Fruit fly (Drosophila melanogaster): ENCODE data around the gene CG17129.

The CG17129 gene

dm6 chr3L:630666-631065 lies 49.5 kb downstream of the CG17129 start:
- no peak for TF ChIP-seq schlank (tag; optimal IDR thresholded peaks at IDR 0.05)
- TF ChIP-seq cg (GFP tag; optimal IDR thresholded peaks at IDR 0.05): no peak
- no peak for TF ChIP-seq ato (GFP tag; IDR thresholded peaks at IDR 0.05; ENCODE audit: partially characterized antibody)
- peak; percentile 45 for TF ChIP-seq CG12769 (tag; optimal IDR thresholded peaks at IDR 0.05)
- no peak for TF ChIP-seq ind (GFP tag; optimal IDR thresholded peaks at IDR 0.05)
- TF ChIP-seq CG12659 (GFP tag; optimal IDR thresholded peaks at IDR 0.05): no peak
- no peak for TF ChIP-seq D (optimal IDR thresholded peaks at IDR 0.05)
- TF ChIP-seq D (GFP tag; optimal IDR thresholded peaks at IDR 0.05): no peak
- TF ChIP-seq CG4617 (GFP tag; optimal IDR thresholded peaks at IDR 0.05; ENCODE audit: borderline replicate concordance): no peak
- no peak for TF ChIP-seq CG10979 (tag; optimal IDR thresholded peaks at IDR 0.05)
- TF ChIP-seq CG1529 (GFP tag; optimal IDR thresholded peaks at IDR 0.05): no peak
- TF ChIP-seq pan (optimal IDR thresholded peaks at IDR 0.05): no peak
- peak in 1 of 2 experiments; percentile 28 for TF ChIP-seq pan (GFP tag; optimal IDR thresholded peaks at IDR 0.05 in 1 of 2, IDR thresholded peaks at IDR 0.05 in 1 of 2)
- 0 out of 2 replicates have a peak, but pooled peaks have one; percentile 23 for TF ChIP-seq chm (GFP tag; IDR thresholded peaks at IDR 0.05)
- no peak for TF ChIP-seq CG6689 (GFP tag; IDR thresholded peaks at IDR 0.05)
- TF ChIP-seq Dek (tag; optimal IDR thresholded peaks at IDR 0.05): no peak
- peak; percentile 93 for TF ChIP-seq CG13624 (GFP tag; optimal IDR thresholded peaks at IDR 0.05)
- peak; percentile 35; the same call in 1 of the 2 replicates for TF ChIP-seq gsb (GFP tag; IDR thresholded peaks at IDR 0.05)
- peak; percentile 62 for TF ChIP-seq mirr (GFP tag; optimal IDR thresholded peaks at IDR 0.05)
- no peak for TF ChIP-seq CG5953 (GFP tag; IDR thresholded peaks at IDR 0.05)
- TF ChIP-seq CG10654 (GFP tag; optimal IDR thresholded peaks at IDR 0.05): no peak
- no peak for TF ChIP-seq CG42726 (GFP tag; IDR thresholded peaks at IDR 0.05; ENCODE audit: partially characterized antibody)
- no peak for TF ChIP-seq D19B (GFP tag; optimal IDR thresholded peaks at IDR 0.05)
- peak; percentile 9; the same call in 1 of the 2 replicates for TF ChIP-seq amos (GFP tag; IDR thresholded peaks at IDR 0.05; ENCODE audit: partially characterized antibody)
- peak; percentile 48; the same call in 1 of the 2 replicates for TF ChIP-seq Adf1 (GFP tag; IDR thresholded peaks at IDR 0.05)
- no peak for TF ChIP-seq ro (GFP tag; IDR thresholded peaks at IDR 0.05)
- TF ChIP-seq Mrtf (GFP tag; IDR thresholded peaks at IDR 0.05): no peak
- TF ChIP-seq CG9932 (GFP tag; IDR thresholded peaks at IDR 0.05): peak; percentile 45
- TF ChIP-seq CG13775 (GFP tag; optimal IDR thresholded peaks at IDR 0.05): no peak
- TF ChIP-seq az2 (GFP tag; optimal IDR thresholded peaks at IDR 0.05): no peak
- TF ChIP-seq ttk (GFP tag; IDR thresholded peaks at IDR 0.05): no peak
- no peak for TF ChIP-seq ara (GFP tag; IDR thresholded peaks at IDR 0.05)
- 0 out of 2 replicates have a peak, but pooled peaks have one; percentile 8 for TF ChIP-seq crol (GFP tag; IDR thresholded peaks at IDR 0.05)
- TF ChIP-seq slp2 (GFP tag; optimal IDR thresholded peaks at IDR 0.05): no peak
- TF ChIP-seq gt (GFP tag; IDR thresholded peaks at IDR 0.05): no peak
- TF ChIP-seq CG4360 (GFP tag; IDR thresholded peaks at IDR 0.05): 0 out of 2 replicates have a peak, but pooled peaks have one; percentile 17
- peak; percentile 3 for TF ChIP-seq her (GFP tag; optimal IDR thresholded peaks at IDR 0.05)
- peak; percentile 86 for TF ChIP-seq CG10543 (GFP tag; optimal IDR thresholded peaks at IDR 0.05)
- TF ChIP-seq CG10462 (GFP tag; optimal IDR thresholded peaks at IDR 0.05): no peak
- TF ChIP-seq CG1832 (GFP tag; optimal IDR thresholded peaks at IDR 0.05): no peak
- TF ChIP-seq Atf-2 (GFP tag; optimal IDR thresholded peaks at IDR 0.05): no peak
- TF ChIP-seq Antp (GFP tag; optimal IDR thresholded peaks at IDR 0.05): peak; percentile 1
- TF ChIP-seq NFAT (GFP tag; IDR thresholded peaks at IDR 0.05): 0 out of 2 replicates have a peak, but pooled peaks have one; percentile 9
- TF ChIP-seq shn (GFP tag; optimal IDR thresholded peaks at IDR 0.05): no peak
- TF ChIP-seq CTCF (GFP tag; optimal IDR thresholded peaks at IDR 0.05): no peak
- no peak for TF ChIP-seq esg (GFP tag; conservative IDR thresholded peaks at IDR 0.05)
- TF ChIP-seq B-H2 (GFP tag; optimal IDR thresholded peaks at IDR 0.05): peak; percentile 67
- no peak for TF ChIP-seq CG11504 (tag; optimal IDR thresholded peaks at IDR 0.05)
- no peak for TF ChIP-seq CG10366 (GFP tag; IDR thresholded peaks at IDR 0.05)
- no peak for TF ChIP-seq Jarid2 (GFP tag; optimal IDR thresholded peaks at IDR 0.05)
- TF ChIP-seq CG4328 (GFP tag; optimal IDR thresholded peaks at IDR 0.05): no peak
- peak; percentile 41; the same call in 1 of the 2 replicates for TF ChIP-seq CG32532 (GFP tag; IDR thresholded peaks at IDR 0.05)
